Worm (Caenorhabditis elegans) whole organism, L3 larva: ENCODE measurements around the gene srbc-78.
A peak's percentile ranks its signal among the peaks of the same experiment; 100 is the strongest.

Experiments
- R02D3.7 ChIP-seq: fragments of 150-350 bp; optimal IDR thresholded peaks from 2 replicates; lab custom pipeline; 2014; ENCODE audit warnings: missing biosample characterization, missing genetic modification characterization
- ZK546.5 ChIP-seq: sonication (generic microtip); optimal IDR thresholded peaks from 2 replicates; lab custom pipeline; 2017; ENCODE audit warnings: missing biosample characterization, missing genetic modification characterization
- aly-2 ChIP-seq: fragments of 150-350 bp; optimal IDR thresholded peaks from 2 replicates; lab custom pipeline; 2014; ENCODE audit warnings: missing biosample characterization, missing genetic modification characterization
- ama-1 ChIP-seq: fragments of 150-350 bp; optimal IDR thresholded peaks from 2 replicates; lab custom pipeline; 2018
- ceh-16 ChIP-seq: sonication (generic microtip); optimal IDR thresholded peaks from 2 replicates; lab custom pipeline; 2017; ENCODE audit warnings: missing biosample characterization, missing genetic modification characterization
- ceh-28 ChIP-seq: fragments of 150-350 bp; optimal IDR thresholded peaks from 2 replicates; lab custom pipeline; 2014; ENCODE audit warnings: missing biosample characterization, missing genetic modification reagents, missing genetic modification characterization
- ceh-82 ChIP-seq: fragments of 150-350 bp; optimal IDR thresholded peaks from 2 replicates; lab custom pipeline; 2014; ENCODE audit warnings: missing biosample characterization, missing genetic modification characterization
- ceh-9 ChIP-seq: sonication (generic microtip); optimal IDR thresholded peaks from 2 replicates; lab custom pipeline; 2018; ENCODE audit warnings: missing biosample characterization, missing genetic modification characterization
- egl-27 ChIP-seq: sonication (generic microtip); optimal IDR thresholded peaks from 4 replicates; lab custom pipeline; 2017; ENCODE audit warnings: missing biosample characterization, missing genetic modification reagents, missing genetic modification characterization
- elt-1 ChIP-seq: fragments of 150-350 bp; optimal IDR thresholded peaks from 2 replicates; lab custom pipeline; 2014; ENCODE audit warnings: missing biosample characterization, missing genetic modification characterization
- elt-2 ChIP-seq: sonication (generic microtip); optimal IDR thresholded peaks from 2 replicates; lab custom pipeline; 2016; ENCODE audit warnings: missing genetic modification reagents, mild to moderate bottlenecking, missing genetic modification characterization, missing compliant biosample characterization
- elt-3 ChIP-seq, 3 experiments: fragments of 150-350 bp in 1 of 3; sonication (generic microtip) in 2 of 3; optimal IDR thresholded peaks; 2 replicates in 2 of 3; 4 replicates in 1 of 3; lab custom pipeline; 2014 to 2017; ENCODE audit warnings: missing biosample characterization in 3 of 3, missing genetic modification characterization in 3 of 3
- eor-1 ChIP-seq, 2 experiments: fragments of 150-350 bp; optimal IDR thresholded peaks; 2 replicates each; lab custom pipeline; 2014 to 2018; ENCODE audit warnings: missing biosample characterization in 2 of 2, missing genetic modification characterization in 2 of 2
- fkh-10 ChIP-seq: sonication (generic microtip); optimal IDR thresholded peaks from 2 replicates; lab custom pipeline; 2017; ENCODE audit warnings: missing biosample characterization, missing genetic modification reagents, missing genetic modification characterization
- fos-1 ChIP-seq: fragments of 150-350 bp; optimal IDR thresholded peaks from 2 replicates; lab custom pipeline; 2014; ENCODE audit warnings: missing biosample characterization, missing genetic modification characterization
- hmg-11 ChIP-seq: sonication (generic microtip); optimal IDR thresholded peaks from 2 replicates; lab custom pipeline; 2016; ENCODE audit warnings: missing genetic modification characterization, missing compliant biosample characterization
- jun-1 ChIP-seq: fragments of 150-350 bp; optimal IDR thresholded peaks from 2 replicates; lab custom pipeline; 2014; ENCODE audit warnings: missing biosample characterization, missing genetic modification reagents, missing genetic modification characterization
- lin-15B ChIP-seq: fragments of 150-350 bp; optimal IDR thresholded peaks from 2 replicates; lab custom pipeline; 2014; ENCODE audit warnings: missing biosample characterization, missing genetic modification characterization
- lin-39 ChIP-seq: fragments of 150-350 bp; optimal IDR thresholded peaks from 2 replicates; lab custom pipeline; 2018; ENCODE audit warnings: missing biosample characterization, missing genetic modification reagents, missing genetic modification characterization
- lsy-12 ChIP-seq: sonication (generic microtip); optimal IDR thresholded peaks from 2 replicates; lab custom pipeline; 2016; ENCODE audit warnings: mild to moderate bottlenecking, missing genetic modification characterization, missing compliant biosample characterization
- mml-1 ChIP-seq: fragments of 150-350 bp; sonication (generic microtip); optimal IDR thresholded peaks from 3 replicates; lab custom pipeline; 2014; ENCODE audit warnings: missing biosample characterization, missing genetic modification characterization
- nfya-1 ChIP-seq: sonication (generic microtip); optimal IDR thresholded peaks from 2 replicates; lab custom pipeline; 2017; ENCODE audit warnings: missing genetic modification characterization, mild to moderate bottlenecking, missing compliant biosample characterization, antibody characterized with exemption, moderate library complexity; ENCODE audit not compliant: insufficient read depth
- nhr-11 ChIP-seq: fragments of 150-350 bp; optimal IDR thresholded peaks from 2 replicates; lab custom pipeline; 2014; ENCODE audit warnings: missing biosample characterization, missing genetic modification characterization
- nhr-12 ChIP-seq: fragments of 150-350 bp; optimal IDR thresholded peaks from 2 replicates; lab custom pipeline; 2014; ENCODE audit warnings: missing biosample characterization, missing genetic modification characterization
- nhr-23 ChIP-seq: fragments of 150-350 bp; optimal IDR thresholded peaks from 2 replicates; lab custom pipeline; 2014; ENCODE audit warnings: missing biosample characterization, missing genetic modification reagents, missing genetic modification characterization
- nhr-237 ChIP-seq: fragments of 150-350 bp; optimal IDR thresholded peaks from 2 replicates; lab custom pipeline; 2014; ENCODE audit warnings: missing biosample characterization, missing genetic modification characterization
- nhr-25 ChIP-seq: sonication (generic microtip); optimal IDR thresholded peaks from 2 replicates; lab custom pipeline; 2017; ENCODE audit warnings: missing biosample characterization, missing genetic modification characterization
- nhr-28 ChIP-seq: fragments of 150-350 bp; optimal IDR thresholded peaks from 2 replicates; lab custom pipeline; 2014; ENCODE audit warnings: missing biosample characterization, missing genetic modification characterization
- nhr-43 ChIP-seq: sonication (generic microtip); optimal IDR thresholded peaks from 2 replicates; lab custom pipeline; 2016; ENCODE audit warnings: mild to moderate bottlenecking, missing genetic modification characterization, missing compliant biosample characterization; ENCODE audit not compliant: poor library complexity, severe bottlenecking
- nhr-67 ChIP-seq: fragments of 150-350 bp; optimal IDR thresholded peaks from 2 replicates; lab custom pipeline; 2014; ENCODE audit warnings: missing biosample characterization, missing genetic modification characterization
- nhr-77 ChIP-seq: fragments of 150-350 bp; optimal IDR thresholded peaks from 2 replicates; lab custom pipeline; 2014; ENCODE audit warnings: missing biosample characterization, missing genetic modification characterization
- pha-4 ChIP-seq: fragments of 150-350 bp; optimal IDR thresholded peaks from 2 replicates; lab custom pipeline; 2014; ENCODE audit warnings: missing biosample characterization, missing genetic modification reagents, missing genetic modification characterization
- pqm-1 ChIP-seq: fragments of 150-350 bp; optimal IDR thresholded peaks from 2 replicates; lab custom pipeline; 2017; ENCODE audit warnings: missing biosample characterization, missing genetic modification characterization, inconsistent platforms
- sea-2 ChIP-seq: fragments of 150-350 bp; sonication (generic microtip); optimal IDR thresholded peaks from 4 replicates; lab custom pipeline; 2014; ENCODE audit warnings: missing biosample characterization, missing genetic modification reagents, missing genetic modification characterization
- snpc-4 ChIP-seq: fragments of 150-350 bp; optimal IDR thresholded peaks from 2 replicates; lab custom pipeline; 2014; ENCODE audit warnings: missing biosample characterization, missing genetic modification characterization
- unc-39 ChIP-seq: sonication (generic microtip); optimal IDR thresholded peaks from 4 replicates; lab custom pipeline; 2017; ENCODE audit warnings: missing biosample characterization, missing genetic modification characterization

srbc-78 gene

DNA sequence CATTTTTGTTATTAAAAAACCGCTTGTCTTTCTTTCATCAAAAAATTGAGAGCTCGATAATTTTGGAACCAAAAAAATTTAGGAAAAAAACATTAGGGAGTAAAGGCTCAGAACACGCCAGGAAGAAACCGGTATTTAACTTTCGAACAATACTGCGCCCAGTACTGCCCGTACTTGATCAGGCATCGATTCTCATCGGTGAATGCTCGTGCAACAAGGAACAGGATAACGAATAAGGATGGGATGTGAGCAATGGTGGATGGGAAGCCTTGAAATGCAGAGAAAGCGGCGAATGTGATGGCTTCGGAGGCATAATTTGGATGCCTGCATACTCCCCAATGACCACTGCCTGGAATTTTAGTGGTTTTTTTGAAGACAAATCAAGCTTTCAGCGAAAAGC, 8.2 kb downstream of the srbc-78 start:
- TF ChIP-seq nhr-77 (tag; lab: Kevin White, UChicago) = no peak
- no peak for TF ChIP-seq unc-39 (tag; lab: Kevin White, UChicago)
- TF ChIP-seq fos-1 (tag; lab: Kevin White, UChicago) = no peak
- no peak for TF ChIP-seq nhr-67 (tag; lab: Kevin White, UChicago)
- TF ChIP-seq nhr-43 = no peak
- no peak for TF ChIP-seq eor-1 (tag; optimal IDR thresholded peaks at IDR 0.05; lab: Kevin White, UChicago)
- no peak for TF ChIP-seq ZK546.5
- no peak for TF ChIP-seq egl-27 (tag; lab: Kevin White, UChicago)
- TF ChIP-seq nhr-11 (tag; lab: Kevin White, UChicago) = no peak
- TF ChIP-seq jun-1 (tag; lab: Kevin White, UChicago) = no peak
- TF ChIP-seq ceh-16 = no peak

DNA sequence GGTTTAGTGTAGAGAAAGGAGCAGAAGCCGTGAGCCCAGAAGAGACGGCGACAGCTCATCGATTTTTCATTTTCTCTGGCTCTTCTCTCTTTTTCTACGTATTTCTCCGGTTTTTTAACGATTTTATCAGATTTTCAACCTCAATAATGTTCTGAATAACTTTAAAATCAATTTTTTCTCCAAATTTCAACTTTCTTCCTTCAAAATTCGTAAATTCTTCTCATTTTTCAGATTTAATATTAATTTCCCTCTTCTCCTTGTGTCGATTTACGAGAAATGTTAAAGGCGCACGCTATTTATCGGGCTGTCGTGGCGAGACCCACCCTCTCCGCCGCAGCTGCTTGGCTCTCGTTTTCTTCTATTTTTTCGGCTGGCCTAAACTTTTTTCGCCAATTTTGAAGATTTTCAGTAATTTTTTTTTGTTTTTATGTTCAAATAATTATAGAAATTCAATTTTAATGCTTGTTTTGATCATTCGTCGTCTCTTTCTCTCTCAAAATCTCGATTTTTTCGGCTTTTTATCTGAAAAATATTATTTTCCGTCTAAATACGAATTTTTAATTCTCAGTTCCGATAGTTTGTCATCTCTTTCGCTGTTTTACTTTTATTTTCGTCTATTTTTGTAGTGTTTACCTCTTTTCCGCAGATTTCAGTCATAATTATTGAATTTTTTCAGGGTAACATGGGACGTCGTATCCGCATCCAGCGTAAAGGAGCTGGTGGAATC, 9.8 kb downstream of the srbc-78 start, which contains the start of the genes calf-1 and rpl-2:
calf-1 (minus strand) TSS at position 77 of the 727 bp plus-strand sequence.
rpl-2 (plus strand) TSS at position 677 of the 727 bp plus-strand sequence.
- peak; percentile 18 for TF ChIP-seq ama-1
- no peak for TF ChIP-seq nhr-28 (tag; lab: Kevin White, UChicago)
- peak; percentile 18 for TF ChIP-seq nhr-11 (tag; lab: Kevin White, UChicago)
- TF ChIP-seq nhr-25 (tag; lab: Kevin White, UChicago) = peak; percentile 44
- TF ChIP-seq ceh-28 (tag; lab: Kevin White, UChicago) = peak; percentile 46
- TF ChIP-seq lin-15B (tag; lab: Kevin White, UChicago) = peak; percentile 69
- TF ChIP-seq pha-4 = peak; percentile 81
- TF ChIP-seq hmg-11 (tag; lab: Kevin White, UChicago) = peak; percentile 12
- TF ChIP-seq nhr-23 (tag; lab: Kevin White, UChicago) = peak; percentile 64
- no peak for TF ChIP-seq elt-1 (tag; lab: Kevin White, UChicago)
- no peak for TF ChIP-seq nhr-237
- TF ChIP-seq ceh-82 (tag; lab: Kevin White, UChicago) = no peak
- TF ChIP-seq jun-1 (tag; lab: Kevin White, UChicago) = no peak
- TF ChIP-seq fkh-10 (GFP tag; lab: Kevin White, UChicago) = no peak
- TF ChIP-seq nfya-1 (tag; lab: Kevin White, UChicago) = peak; percentile 79
- no peak for TF ChIP-seq aly-2 (tag; lab: Kevin White, UChicago)
- peak; percentile 93 for TF ChIP-seq R02D3.7 (tag; lab: Kevin White, UChicago)
- peak; percentile 57 for TF ChIP-seq lin-39 (tag; lab: Kevin White, UChicago)
- peak; percentile 27 for TF ChIP-seq elt-2 (tag; lab: Kevin White, UChicago)
- TF ChIP-seq ceh-9 (tag; lab: Kevin White, UChicago) = no peak
- TF ChIP-seq pqm-1 (tag; lab: Kevin White, UChicago) = no peak
- peak; percentile 44 for TF ChIP-seq nhr-43

DNA sequence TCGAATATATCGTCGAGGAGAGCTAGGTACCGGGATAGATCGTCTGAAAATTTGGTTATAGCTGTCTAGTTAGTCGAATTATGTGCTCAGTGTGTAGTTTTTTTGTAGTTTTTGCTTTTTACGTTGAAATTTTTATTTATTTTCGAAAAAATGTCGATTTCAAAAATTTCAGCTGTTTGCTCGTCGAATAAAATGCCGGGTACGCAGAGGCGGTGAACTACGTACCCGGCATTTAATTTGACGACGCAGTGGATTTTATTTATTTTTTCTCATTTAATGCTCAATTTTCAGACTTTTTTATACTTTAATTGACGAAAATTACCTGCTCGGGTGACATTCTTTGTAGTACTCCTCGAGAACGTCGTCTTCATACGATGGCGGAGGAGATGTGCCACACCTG, 12.0 kb downstream of the srbc-78 start:
- TF ChIP-seq nhr-237 = no peak
- peak; percentile 0 for TF ChIP-seq pha-4
- TF ChIP-seq ceh-9 (tag; lab: Kevin White, UChicago) = no peak
- TF ChIP-seq R02D3.7 (tag; lab: Kevin White, UChicago) = peak; percentile 20
- no peak for TF ChIP-seq snpc-4
- no peak for TF ChIP-seq elt-3 (tag; optimal IDR thresholded peaks at IDR 0.05; lab: Kevin White, UChicago)
- TF ChIP-seq nhr-23 (tag; lab: Kevin White, UChicago) = peak; percentile 17
- no peak for TF ChIP-seq nhr-28 (tag; lab: Kevin White, UChicago)
- peak; percentile 41 for TF ChIP-seq hmg-11 (tag; lab: Kevin White, UChicago)
- TF ChIP-seq lsy-12 (tag; lab: Kevin White, UChicago) = no peak
- TF ChIP-seq lin-15B (tag; lab: Kevin White, UChicago) = peak; percentile 34
- no peak for TF ChIP-seq nhr-12 (tag; lab: Kevin White, UChicago)
- no peak for TF ChIP-seq sea-2 (GFP tag; lab: Kevin White, UChicago)
- no peak for TF ChIP-seq jun-1 (tag; lab: Kevin White, UChicago)
- TF ChIP-seq mml-1 = no peak
- TF ChIP-seq nfya-1 (tag; lab: Kevin White, UChicago) = peak; percentile 46
